Worm (Caenorhabditis elegans): ENCODE data around the gene str-116.

The str-116 gene

DNA sequence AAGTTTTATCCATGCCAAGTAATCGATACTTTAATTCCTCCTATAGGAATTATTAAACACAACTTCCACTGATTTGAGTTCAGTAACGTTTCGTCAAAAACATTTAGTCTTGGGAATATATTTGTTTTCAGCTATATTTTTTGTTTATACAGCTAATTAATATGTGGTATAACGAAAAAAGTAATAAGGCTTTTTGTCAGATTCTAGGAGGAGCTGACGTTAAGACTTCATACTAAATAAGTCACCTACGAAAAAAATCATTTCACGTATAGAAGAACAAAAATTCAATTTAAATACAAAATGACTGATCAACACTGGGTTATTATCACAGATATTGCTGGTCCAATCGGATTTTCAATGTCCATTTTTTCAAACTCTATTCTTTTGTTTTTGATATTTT lies 2.0 kb downstream of the str-116 start, which contains the start of gene str-115:
Gene str-115 (plus strand): TSS at position 301 of the 400 bp plus-strand sequence.
- TF ChIP-seq nfya-1 (tag; optimal IDR thresholded peaks at IDR 0.05; ENCODE audit: insufficient read depth) (no peak), snpc-4 (tag; optimal IDR thresholded peaks at IDR 0.05) (no peak), lsy-12 (tag; optimal IDR thresholded peaks at IDR 0.05) (no peak), nhr-77 (tag; optimal IDR thresholded peaks at IDR 0.05) (no peak), nhr-237 (tag; optimal IDR thresholded peaks at IDR 0.05) (no peak), pha-4 (tag; optimal IDR thresholded peaks at IDR 0.05) (no peak), fkh-10 (GFP tag; optimal IDR thresholded peaks at IDR 0.05) (no peak), nhr-12 (tag; optimal IDR thresholded peaks at IDR 0.05) (no peak), hmg-11 (tag; optimal IDR thresholded peaks at IDR 0.05) (no peak), ceh-28 (tag; optimal IDR thresholded peaks at IDR 0.05) (no peak), elt-2 (tag; optimal IDR thresholded peaks at IDR 0.05) (no peak)

DNA sequence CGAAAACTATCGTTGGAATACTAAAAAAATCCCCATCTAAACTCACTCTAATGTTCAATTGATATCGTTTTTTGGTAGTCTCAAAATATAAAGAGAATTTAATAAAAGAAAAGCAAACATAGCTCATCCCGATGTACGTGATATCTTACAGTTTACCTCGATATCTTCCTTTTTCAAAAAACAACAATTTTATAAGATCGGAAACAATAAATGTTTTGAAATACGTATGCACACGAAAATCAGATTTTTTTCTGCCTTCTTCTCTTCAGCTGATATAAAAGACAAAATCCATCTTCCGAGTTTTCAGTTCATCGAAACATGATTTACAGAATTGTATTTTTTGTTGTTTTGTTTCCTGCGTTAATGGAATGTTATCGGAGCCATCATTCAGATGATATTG lies 4.3 kb downstream of the str-116 start, which contains the start of gene clec-222:
Gene clec-222 (plus strand): TSS at position 301 of the 400 bp plus-strand sequence.
- no peak for TF ChIP-seq eor-1 (tag; optimal IDR thresholded peaks at IDR 0.05)
- TF ChIP-seq nhr-23 (tag; optimal IDR thresholded peaks at IDR 0.05) = no peak
- TF ChIP-seq sea-2 (GFP tag; optimal IDR thresholded peaks at IDR 0.05) = no peak
- TF ChIP-seq unc-62 (GFP tag; optimal IDR thresholded peaks at IDR 0.05) = no peak
- TF ChIP-seq pha-4 (tag; optimal IDR thresholded peaks at IDR 0.05) = no peak
- no peak for TF ChIP-seq ama-1 (optimal IDR thresholded peaks at IDR 0.05)
- TF ChIP-seq pqm-1 (tag; optimal IDR thresholded peaks at IDR 0.05) = no peak
- no peak for TF ChIP-seq lin-15B (tag; optimal IDR thresholded peaks at IDR 0.05)
- TF ChIP-seq nhr-12 (tag; optimal IDR thresholded peaks at IDR 0.05) = no peak
- no peak for TF ChIP-seq lin-39 (tag; optimal IDR thresholded peaks at IDR 0.05)
- TF ChIP-seq nhr-237 (tag; optimal IDR thresholded peaks at IDR 0.05) = no peak
- no peak for TF ChIP-seq zag-1 (tag; optimal IDR thresholded peaks at IDR 0.05)

DNA sequence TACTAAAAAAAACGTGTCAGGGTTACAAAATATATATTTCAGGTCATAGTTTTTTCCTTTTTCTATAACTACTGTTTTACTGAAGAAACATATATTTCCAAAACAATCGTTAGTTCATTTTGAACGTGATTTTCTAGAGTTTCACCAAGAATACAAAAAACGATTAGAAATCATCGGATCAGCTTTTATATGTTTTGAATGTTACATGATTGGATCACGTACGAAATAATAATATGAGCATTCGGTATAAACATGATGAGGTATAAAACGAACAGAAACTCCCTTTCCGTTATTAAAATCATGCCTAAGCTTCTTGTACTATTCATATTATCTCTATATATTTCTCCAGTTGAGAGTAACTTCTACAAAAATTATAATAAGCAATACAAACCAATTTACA lies 6.1 kb downstream of the str-116 start, which contains the start of gene clec-223:
Gene clec-223 (plus strand): TSS at position 301 of the 400 bp plus-strand sequence.
- TF ChIP-seq elt-3 (tag; optimal IDR thresholded peaks at IDR 0.05) (no peak), elt-2 (tag; optimal IDR thresholded peaks at IDR 0.05) (no peak), nhr-11 (tag; optimal IDR thresholded peaks at IDR 0.05) (no peak), daf-12 (tag; optimal IDR thresholded peaks at IDR 0.05) (no peak), zag-1 (tag; optimal IDR thresholded peaks at IDR 0.05) (no peak), sea-2 (GFP tag; optimal IDR thresholded peaks at IDR 0.05) (no peak), lsy-12 (tag; optimal IDR thresholded peaks at IDR 0.05) (no peak), ceh-28 (tag; optimal IDR thresholded peaks at IDR 0.05) (no peak), ama-1 (optimal IDR thresholded peaks at IDR 0.05) (no peak), snpc-4 (tag; optimal IDR thresholded peaks at IDR 0.05) (no peak), ceh-9 (tag; optimal IDR thresholded peaks at IDR 0.05) (no peak)

DNA sequence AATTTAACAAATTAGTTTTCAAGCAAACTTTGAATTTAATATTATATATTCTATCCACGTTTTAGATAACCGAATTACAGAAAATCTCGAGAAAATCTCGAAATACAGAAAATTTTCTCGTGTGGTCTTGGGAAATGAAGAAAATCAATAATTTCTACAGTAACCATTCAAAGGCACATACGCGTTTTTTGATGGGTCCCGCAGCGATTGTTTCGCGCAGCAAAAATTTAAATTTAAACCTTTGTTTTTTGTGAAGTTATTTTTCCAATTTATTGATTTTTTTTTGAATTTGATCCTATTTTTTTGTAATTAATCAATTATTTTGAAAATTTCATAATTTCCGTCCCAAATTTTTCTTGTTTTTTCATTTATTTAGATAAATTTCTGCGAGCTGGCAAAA lies 12.8 kb downstream of the str-116 start:
- TF ChIP-seq lsy-12 (tag; optimal IDR thresholded peaks at IDR 0.05) (no peak), nhr-67 (tag; optimal IDR thresholded peaks at IDR 0.05) (no peak), nhr-77 (tag; optimal IDR thresholded peaks at IDR 0.05) (no peak), unc-39 (tag; optimal IDR thresholded peaks at IDR 0.05) (no peak), jun-1 (tag; optimal IDR thresholded peaks at IDR 0.05) (no peak), fkh-10 (GFP tag; optimal IDR thresholded peaks at IDR 0.05) (no peak), lin-39 (tag; optimal IDR thresholded peaks at IDR 0.05) (no peak), unc-62 (GFP tag; optimal IDR thresholded peaks at IDR 0.05) (no peak), ceh-82 (tag; optimal IDR thresholded peaks at IDR 0.05) (no peak), tbx-2 (tag; optimal IDR thresholded peaks at IDR 0.05) (no peak)

DNA sequence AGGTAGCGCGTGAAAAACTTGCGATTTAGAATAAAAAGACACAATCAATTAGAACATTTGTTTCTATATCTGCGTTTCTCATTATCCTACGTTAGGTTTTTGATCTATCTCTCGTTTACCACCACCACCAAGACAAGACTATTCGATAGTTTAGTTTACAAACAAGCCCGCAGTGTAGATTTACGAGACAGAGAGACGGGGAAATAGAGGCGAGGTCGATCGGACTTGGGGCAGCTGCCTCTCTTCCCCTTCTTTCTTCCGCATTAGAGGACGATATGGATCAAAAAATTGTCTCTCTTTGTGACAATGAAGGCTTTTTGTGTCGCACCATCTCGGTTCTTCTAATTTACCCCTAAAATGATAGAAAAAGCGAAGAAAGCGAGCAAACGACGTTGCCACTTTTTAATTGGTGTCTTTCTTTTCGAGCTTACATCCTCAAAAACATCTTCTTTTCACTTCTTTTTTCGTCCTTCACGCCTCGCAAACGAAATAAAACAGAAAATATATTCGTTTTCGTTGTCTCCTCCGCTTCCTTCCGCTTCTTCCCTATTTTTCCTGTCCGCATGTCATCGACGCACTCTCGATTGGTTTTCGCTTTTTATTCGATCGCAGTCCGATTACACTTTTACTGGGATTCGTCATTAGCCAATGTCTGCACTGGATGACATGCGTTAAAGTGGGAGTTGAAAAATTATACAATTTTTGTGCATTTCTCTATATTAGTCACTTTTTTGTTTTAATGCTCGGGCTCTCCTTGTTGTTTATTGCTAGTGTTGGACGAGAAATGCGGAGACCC lies 14.8 kb downstream of the str-116 start:
- TF ChIP-seq sea-2 (GFP tag; optimal IDR thresholded peaks at IDR 0.05) (no peak), hmg-11 (tag; optimal IDR thresholded peaks at IDR 0.05) (peak; percentile 20), R02D3.7 (tag; optimal IDR thresholded peaks at IDR 0.05) (peak; percentile 28), nhr-25 (tag; optimal IDR thresholded peaks at IDR 0.05) (peak; percentile 45), nhr-23 (tag; optimal IDR thresholded peaks at IDR 0.05) (peak; percentile 33), elt-3 (tag; optimal IDR thresholded peaks at IDR 0.05) (no peak), ceh-28 (tag; optimal IDR thresholded peaks at IDR 0.05) (peak; percentile 49), fkh-10 (GFP tag; optimal IDR thresholded peaks at IDR 0.05) (no peak), pha-4 (tag; optimal IDR thresholded peaks at IDR 0.05) (peak; percentile 39), fkh-2 (tag; optimal IDR thresholded peaks at IDR 0.05) (no peak)

Measured in whole organism, L3 larva.